Fruit fly (Drosophila melanogaster): ENCODE measurements around the gene WASp.

Gene WASp

DNA sequence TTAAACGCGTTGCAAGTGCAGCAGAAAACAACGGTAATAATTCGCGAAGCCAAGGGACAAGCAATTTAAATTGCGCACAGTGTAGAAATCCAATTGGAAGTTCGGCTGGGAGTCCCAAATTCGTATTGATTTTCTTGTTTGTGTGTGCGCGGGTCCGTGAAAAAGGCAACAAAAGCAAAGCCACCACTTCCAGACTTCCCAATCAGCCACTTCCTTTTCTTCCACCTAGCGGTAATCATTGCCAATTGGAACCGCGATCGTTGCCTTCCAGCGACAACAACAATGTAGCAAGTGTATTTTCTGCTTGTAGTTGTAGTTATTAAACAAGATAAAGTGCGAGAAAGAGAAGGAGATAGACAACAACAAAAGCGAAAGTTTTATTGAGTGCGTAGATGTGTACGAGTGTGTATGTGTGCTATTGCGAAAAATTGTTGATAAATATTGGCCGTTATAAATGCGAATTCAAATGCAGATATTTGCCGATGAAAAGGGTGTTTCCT, 13.6 kb upstream of the WASp start:
- TF ChIP-seq cnc (optimal IDR thresholded peaks at IDR 0.05) (no peak), tj (GFP tag; optimal IDR thresholded peaks at IDR 0.05) (peak; percentile 31)

DNA sequence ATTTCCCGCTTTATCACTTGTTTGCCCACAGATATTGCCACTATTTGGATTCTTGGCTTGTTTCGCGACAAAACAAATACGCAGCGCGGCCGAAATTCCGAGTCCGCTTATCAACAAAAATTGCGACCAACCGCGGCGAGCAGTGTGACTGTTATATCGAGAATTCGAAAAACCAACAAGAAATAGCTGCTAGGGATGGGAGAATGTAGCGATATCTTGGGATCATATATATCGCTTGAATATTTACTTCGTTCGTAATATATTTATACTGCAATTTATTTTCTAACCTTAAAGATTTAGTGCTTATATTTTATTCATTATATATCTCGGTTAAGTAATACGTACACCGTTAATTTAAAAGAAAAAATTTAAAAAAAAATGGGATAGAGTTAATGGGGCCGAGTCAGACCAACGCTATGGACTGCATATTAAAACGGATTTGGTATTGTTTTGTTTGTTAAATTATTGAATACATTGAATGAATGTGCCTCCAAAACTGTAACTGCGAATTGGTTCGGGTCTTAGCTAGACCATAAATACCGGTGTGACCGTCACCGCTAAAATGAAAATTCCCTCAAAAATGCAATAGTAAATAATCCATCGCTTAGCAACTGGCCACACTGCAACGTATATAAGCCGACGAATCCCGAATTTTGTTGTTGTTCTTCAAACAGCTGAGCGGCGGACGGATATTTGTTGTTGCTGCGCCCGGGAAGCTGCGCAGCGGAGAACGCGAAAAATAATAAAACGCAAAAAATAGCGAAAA, 13.0 kb upstream of the WASp start, which contains the start of the genes Apc and spg:
Apc (minus strand) TSS at position 138 of the 766 bp plus-strand sequence.
spg (plus strand) TSS at position 660 of the 766 bp plus-strand sequence.
- TF ChIP-seq tj (GFP tag; optimal IDR thresholded peaks at IDR 0.05) (no peak), Mnt (GFP tag; optimal IDR thresholded peaks at IDR 0.05) (peak; percentile 59), Hr96 (GFP tag; optimal IDR thresholded peaks at IDR 0.05) (no peak), CG5204 (GFP tag; optimal IDR thresholded peaks at IDR 0.05) (peak; percentile 62), CG1620 (GFP tag; optimal IDR thresholded peaks at IDR 0.05) (peak; percentile 1), cnc (optimal IDR thresholded peaks at IDR 0.05) (no peak), CG12768 (GFP tag; optimal IDR thresholded peaks at IDR 0.05) (peak; percentile 69), CG33017 (tag; optimal IDR thresholded peaks at IDR 0.05) (peak; percentile 1), ovo (GFP tag; optimal IDR thresholded peaks at IDR 0.05) (peak; percentile 64), Crg-1 (GFP tag; optimal IDR thresholded peaks at IDR 0.05) (peak; percentile 9), CG14711 (tag; optimal IDR thresholded peaks at IDR 0.05) (peak; percentile 28), kay (GFP tag; ENCODE audit: borderline replicate concordance) (no peak), Clk (GFP tag; optimal IDR thresholded peaks at IDR 0.05) (peak; percentile 6), toe (GFP tag; optimal IDR thresholded peaks at IDR 0.05) (peak; percentile 71), cic (GFP tag; optimal IDR thresholded peaks at IDR 0.05) (peak; percentile 36), CG7101 (tag; optimal IDR thresholded peaks at IDR 0.05) (peak; percentile 36), pad (GFP tag; optimal IDR thresholded peaks at IDR 0.05) (no peak), bab1 (GFP tag; optimal IDR thresholded peaks at IDR 0.05) (peak; percentile 17), CG7045 (GFP tag; optimal IDR thresholded peaks at IDR 0.05) (peak; percentile 22), CG11617 (GFP tag; optimal IDR thresholded peaks at IDR 0.05) (peak; percentile 37)

DNA sequence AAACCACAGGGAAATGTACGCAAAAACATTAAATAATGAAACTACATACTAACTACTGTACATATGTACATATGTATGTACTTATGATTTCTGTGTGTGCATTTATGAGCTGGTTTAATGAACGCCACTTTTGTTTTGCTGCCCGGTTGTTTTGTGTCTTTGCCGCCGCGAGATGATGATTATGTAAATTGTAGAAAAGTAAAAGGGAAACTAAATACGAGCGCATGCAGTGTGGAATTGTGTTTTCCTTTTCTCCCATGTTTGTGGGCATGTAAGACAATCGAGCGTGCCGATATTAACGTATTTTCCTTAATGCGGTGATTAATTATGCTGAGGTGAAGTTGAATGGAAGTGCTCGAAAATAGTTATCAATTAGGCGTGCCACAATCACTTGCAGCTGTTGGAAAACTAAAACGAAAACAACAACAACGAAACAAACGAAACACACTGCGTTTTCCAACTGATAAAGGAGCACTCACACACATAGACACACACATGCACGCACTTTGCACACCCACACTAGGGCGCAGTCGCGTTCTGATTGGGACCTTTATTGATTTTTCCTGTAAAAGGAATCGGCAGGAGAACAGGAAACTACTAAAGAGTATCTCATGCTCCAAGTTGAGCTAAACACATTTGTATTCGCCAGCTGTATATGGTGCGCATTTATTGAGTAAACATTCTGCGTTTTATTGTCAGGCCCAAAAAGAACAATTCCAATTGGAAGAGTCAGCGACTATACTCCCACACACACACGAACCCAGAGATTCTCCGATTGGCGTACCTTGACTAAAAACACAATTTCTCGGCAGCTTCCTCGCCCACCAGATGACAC, 12.2 kb upstream of the WASp start:
- TF ChIP-seq cnc (optimal IDR thresholded peaks at IDR 0.05), result no peak
- TF ChIP-seq kay (GFP tag; ENCODE audit: borderline replicate concordance), result no peak
- TF ChIP-seq tj (GFP tag; optimal IDR thresholded peaks at IDR 0.05), result peak; percentile 61
- TF ChIP-seq Crg-1 (GFP tag; optimal IDR thresholded peaks at IDR 0.05), result no peak

DNA sequence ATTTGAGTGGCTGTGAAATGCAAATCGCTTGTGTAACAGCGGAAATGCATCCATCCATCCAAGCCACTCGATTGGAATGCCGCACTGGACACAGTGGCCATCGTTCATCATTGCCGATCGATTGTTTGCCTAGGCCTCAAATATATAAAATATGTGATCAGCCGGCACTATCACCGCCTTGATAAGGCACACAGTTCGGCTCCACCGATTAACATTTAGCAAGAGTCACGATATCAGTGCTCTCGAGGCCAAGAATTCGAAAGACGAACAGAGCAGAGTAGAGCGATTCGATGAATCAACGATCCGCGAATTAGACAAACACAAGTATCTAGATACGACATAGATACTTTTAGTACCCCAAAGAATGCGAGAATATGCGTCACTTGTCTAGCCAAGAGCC, 10.6 kb upstream of the WASp start:
- no peak for TF ChIP-seq ovo (GFP tag; optimal IDR thresholded peaks at IDR 0.05)
- peak; percentile 4 for TF ChIP-seq cic (GFP tag; optimal IDR thresholded peaks at IDR 0.05)

DNA sequence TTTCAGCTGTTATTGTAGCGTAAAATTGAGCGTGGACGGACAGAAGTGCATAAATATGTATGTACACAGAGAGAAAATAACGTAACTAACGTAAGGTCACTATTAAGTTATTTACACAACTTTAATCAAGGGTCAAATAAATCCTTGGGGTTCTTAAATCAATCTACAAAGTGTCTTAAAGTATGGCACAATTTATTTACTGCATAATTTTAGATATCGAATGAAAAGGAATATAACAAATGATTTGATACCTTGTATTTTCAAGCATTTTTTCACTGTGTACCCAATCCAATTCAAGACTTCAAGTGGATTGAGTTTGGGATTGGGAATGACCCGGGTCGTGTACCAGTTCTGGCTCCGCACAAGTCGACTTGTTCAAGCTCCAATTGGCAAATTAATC, 10.1 kb upstream of the WASp start:
- no peak for TF ChIP-seq CG5204 (GFP tag; optimal IDR thresholded peaks at IDR 0.05)
- TF ChIP-seq CG7045 (GFP tag; optimal IDR thresholded peaks at IDR 0.05), result no peak
- TF ChIP-seq Mnt (GFP tag; optimal IDR thresholded peaks at IDR 0.05), result no peak
- no peak for TF ChIP-seq Clk (GFP tag; optimal IDR thresholded peaks at IDR 0.05)
- TF ChIP-seq CG14711 (tag; optimal IDR thresholded peaks at IDR 0.05), result no peak
- no peak for TF ChIP-seq Crg-1 (GFP tag; optimal IDR thresholded peaks at IDR 0.05)
- TF ChIP-seq bab1 (GFP tag; optimal IDR thresholded peaks at IDR 0.05), result no peak
- no peak for TF ChIP-seq kay (GFP tag; ENCODE audit: borderline replicate concordance)
- TF ChIP-seq CG12768 (GFP tag; optimal IDR thresholded peaks at IDR 0.05), result no peak

DNA sequence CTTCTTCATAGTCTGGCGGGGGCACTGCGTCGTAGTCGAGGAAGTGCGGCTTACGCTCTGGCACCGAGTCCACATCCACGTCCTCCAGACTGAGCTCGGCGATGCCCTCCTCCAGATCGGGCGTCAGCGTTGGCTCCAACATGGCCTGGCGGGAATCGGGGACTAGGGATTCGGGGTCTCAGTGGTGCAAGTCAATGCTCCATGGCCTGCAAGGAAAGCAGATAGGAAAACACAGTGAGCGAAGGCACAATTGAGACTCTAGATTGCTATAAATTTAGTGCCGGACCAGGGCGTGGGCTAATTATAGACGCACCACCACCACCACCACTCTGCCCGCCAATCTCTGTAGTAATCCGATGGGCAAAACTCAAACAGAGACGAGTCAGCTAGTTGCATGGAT, 8.8 kb upstream of the WASp start:
- TF ChIP-seq Hr96 (GFP tag; optimal IDR thresholded peaks at IDR 0.05), result no peak

DNA sequence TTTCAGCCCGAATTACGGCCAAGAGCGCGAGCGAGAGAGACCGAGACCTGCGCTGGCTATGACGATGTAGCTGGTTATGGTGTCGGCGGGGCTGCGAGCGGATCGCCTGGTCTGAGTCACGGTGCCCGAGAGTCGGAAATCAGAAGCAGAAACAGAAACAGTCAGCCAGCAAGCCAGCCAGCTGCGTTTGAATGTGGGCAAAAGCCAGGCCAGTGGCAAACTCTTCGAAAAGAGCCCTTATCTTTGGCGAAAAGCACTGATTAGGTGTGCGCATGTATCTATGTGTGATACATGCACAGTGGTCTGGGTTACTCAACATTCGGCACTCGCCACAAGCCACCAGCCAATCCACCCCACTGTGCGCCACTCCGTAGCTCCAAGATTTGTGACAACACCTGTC, 652 bp downstream of the WASp start:
- TF ChIP-seq Mnt (GFP tag; optimal IDR thresholded peaks at IDR 0.05) (peak; percentile 13), CG7045 (GFP tag; optimal IDR thresholded peaks at IDR 0.05) (no peak), cnc (optimal IDR thresholded peaks at IDR 0.05) (no peak), pad (GFP tag; optimal IDR thresholded peaks at IDR 0.05) (no peak), Hr96 (GFP tag; optimal IDR thresholded peaks at IDR 0.05) (peak; percentile 14), CG11617 (GFP tag; optimal IDR thresholded peaks at IDR 0.05) (no peak), ovo (GFP tag; optimal IDR thresholded peaks at IDR 0.05) (no peak), CG12768 (GFP tag; optimal IDR thresholded peaks at IDR 0.05) (peak; percentile 45), kay (GFP tag; ENCODE audit: borderline replicate concordance) (peak; percentile 96), cic (GFP tag; optimal IDR thresholded peaks at IDR 0.05) (peak; percentile 37), CG14711 (tag; optimal IDR thresholded peaks at IDR 0.05) (no peak)

Data from whole organism, adult.